Fruit fly (Drosophila melanogaster): Measurements from ENCODE around the gene tnc.
A peak's percentile ranks its signal among the peaks of the same experiment; 100 is the strongest.

The tnc gene

dm6 chr3R:24962470-24962869 is 21.7 kb upstream of the tnc start (continued):
- TF ChIP-seq CG11695 (GFP tag; IDR thresholded peaks at IDR 0.05) = 0 out of 3 replicates have a peak, but pooled peaks have one; percentile 49
- no peak for TF ChIP-seq Dp (GFP tag; optimal IDR thresholded peaks at IDR 0.05)
- TF ChIP-seq Opbp (GFP tag; IDR thresholded peaks at IDR 0.05; ENCODE audit: partially characterized antibody) = no peak
- no peak for TF ChIP-seq pfk (GFP tag; optimal IDR thresholded peaks at IDR 0.05)
- no peak for TF ChIP-seq CG12299 (tag; optimal IDR thresholded peaks at IDR 0.05)
- peak; percentile 87 for TF ChIP-seq CG14441 (GFP tag; IDR thresholded peaks at IDR 0.05)
- TF ChIP-seq Oaz (GFP tag; IDR thresholded peaks at IDR 0.05) = no peak
- TF ChIP-seq HHEX (GFP tag; optimal IDR thresholded peaks at IDR 0.05) = peak; percentile 60
- TF ChIP-seq CG17802 (tag; optimal IDR thresholded peaks at IDR 0.05) = peak; percentile 32
- peak; percentile 66 for TF ChIP-seq az2 (GFP tag; optimal IDR thresholded peaks at IDR 0.05)
- no peak for TF ChIP-seq emc (GFP tag; optimal IDR thresholded peaks at IDR 0.05)
- TF ChIP-seq CG4404 (GFP tag; IDR thresholded peaks at IDR 0.05) = 0 out of 2 replicates have a peak, but pooled peaks have one; percentile 9
- TF ChIP-seq Doc3 (GFP tag; IDR thresholded peaks at IDR 0.05; ENCODE audit: partially characterized antibody) = no peak
- no peak for TF ChIP-seq fd64A (GFP tag; optimal IDR thresholded peaks at IDR 0.05)
- TF ChIP-seq dan (GFP tag; IDR thresholded peaks at IDR 0.05) = no peak
- TF ChIP-seq CG18599 (GFP tag; optimal IDR thresholded peaks at IDR 0.05) = peak; percentile 54
- TF ChIP-seq Doc2 (GFP tag; IDR thresholded peaks at IDR 0.05) = peak; percentile 44; the same call in 1 of the 2 replicates
- peak; percentile 44 for TF ChIP-seq CG8281 (tag; optimal IDR thresholded peaks at IDR 0.05)
- TF ChIP-seq Sin3A (optimal IDR thresholded peaks at IDR 0.05) = no peak
- TF ChIP-seq tgo (GFP tag; IDR thresholded peaks at IDR 0.05) = peak; percentile 70
- TF ChIP-seq CG15269 (tag; optimal IDR thresholded peaks at IDR 0.05) = peak; percentile 81
- peak; percentile 55 for TF ChIP-seq oc (tag; optimal IDR thresholded peaks at IDR 0.05)
- no peak for TF ChIP-seq Lpt (GFP tag; optimal IDR thresholded peaks at IDR 0.05)
- TF ChIP-seq ato (GFP tag; IDR thresholded peaks at IDR 0.05; ENCODE audit: partially characterized antibody) = no peak
- TF ChIP-seq Ets65A (GFP tag) = peak; percentile 91
- TF ChIP-seq Awh (GFP tag; IDR thresholded peaks at IDR 0.05) = peak; percentile 61
- peak; percentile 57 for TF ChIP-seq CG13424 (tag; optimal IDR thresholded peaks at IDR 0.05)
- TF ChIP-seq CG6683 (GFP tag; optimal IDR thresholded peaks at IDR 0.05) = no peak
- TF ChIP-seq CG7963 (GFP tag; IDR thresholded peaks at IDR 0.05; ENCODE audit: partially characterized antibody) = no peak
- TF ChIP-seq nmo (GFP tag; optimal IDR thresholded peaks at IDR 0.05) = peak; percentile 60
- peak; percentile 65 for TF ChIP-seq lmd (GFP tag; IDR thresholded peaks at IDR 0.05)
- TF ChIP-seq CG2129 (GFP tag; IDR thresholded peaks at IDR 0.05; ENCODE audit: partially characterized antibody) = no peak
- peak; percentile 20 for TF ChIP-seq kah (GFP tag; optimal IDR thresholded peaks at IDR 0.05)
- peak; percentile 32 for TF ChIP-seq CG5180 (GFP tag; optimal IDR thresholded peaks at IDR 0.05)
- TF ChIP-seq hkb (optimal IDR thresholded peaks at IDR 0.05) = no peak
- peak; percentile 50 for TF ChIP-seq hkb (GFP tag; IDR thresholded peaks at IDR 0.05)
- TF ChIP-seq CG13296 (GFP tag; optimal IDR thresholded peaks at IDR 0.05) = no peak
- peak; percentile 11 for TF ChIP-seq CG10147 (GFP tag; optimal IDR thresholded peaks at IDR 0.05)
- TF ChIP-seq CG6854 (GFP tag; optimal IDR thresholded peaks at IDR 0.05) = no peak
- TF ChIP-seq Dll (GFP tag; IDR thresholded peaks at IDR 0.05; ENCODE audit: partially characterized antibody) = no peak
- TF ChIP-seq CkIIα-i1 (GFP tag; IDR thresholded peaks at IDR 0.05) = no peak
- no peak for TF ChIP-seq unc-4 (GFP tag; IDR thresholded peaks at IDR 0.05; ENCODE audit: partially characterized antibody)
- 0 out of 2 replicates have a peak, but pooled peaks have one; percentile 33 for TF ChIP-seq CG16779 (GFP tag; IDR thresholded peaks at IDR 0.05)
- TF ChIP-seq pb (GFP tag; optimal IDR thresholded peaks at IDR 0.05) = peak; percentile 8
- TF ChIP-seq Oli (tag; optimal IDR thresholded peaks at IDR 0.05) = peak; percentile 76
- TF ChIP-seq CG6765 (GFP tag; optimal IDR thresholded peaks at IDR 0.05) = no peak
- no peak for TF ChIP-seq vfl (GFP tag; optimal IDR thresholded peaks at IDR 0.05)
- TF ChIP-seq CG17829 (tag; optimal IDR thresholded peaks at IDR 0.05) = peak; percentile 41
- peak; percentile 69; the same call in 1 of the 3 replicates for TF ChIP-seq Dbx (GFP tag; IDR thresholded peaks at IDR 0.05)
- TF ChIP-seq org-1 (GFP tag; optimal IDR thresholded peaks at IDR 0.05) = peak; percentile 46
- TF ChIP-seq CG2202 (tag; optimal IDR thresholded peaks at IDR 0.05) = no peak
